Fruit fly (Drosophila melanogaster): ENCODE data around the gene Mettl3.

- TF ChIP-seq pan (optimal IDR thresholded peaks at IDR 0.05) (no peak), Dll (optimal IDR thresholded peaks at IDR 0.05) (no peak), EcR (GFP tag; optimal IDR thresholded peaks at IDR 0.05) (no peak)
Measured at dm6 chr3R:23986479-23986930, 45.5 kb upstream of the Mettl3 start, which contains the start of the genes CG13603 and CG5902.
